Worm (Caenorhabditis elegans) whole organism, midembryonic: ENCODE results near the gene T04H1.12.

Source experiments
- T22C8.4 ChIP-seq: fragments of 200-800 bp; sonication (Bioruptor generic); IDR thresholded peaks from 2 replicates; pipeline ENCODE4 v1.3.6; 2022; ENCODE audit warnings: missing genetic modification characterization, missing compliant biosample characterization
- cog-1 ChIP-seq: sonication (generic microtip); optimal IDR thresholded peaks from 2 replicates; lab custom pipeline; 2016; ENCODE audit warnings: missing genetic modification characterization, missing compliant biosample characterization
- flt-1 ChIP-seq: fragments of 200-800 bp; sonication (Bioruptor generic); IDR thresholded peaks from 2 replicates; pipeline ENCODE4 v1.3.6; 2022; ENCODE audit warnings: missing genetic modification characterization, missing compliant biosample characterization
- klf-2 ChIP-seq: fragments of 200-800 bp; sonication (Bioruptor generic); conservative IDR thresholded peaks from 2 replicates; pipeline ENCODE4 v1.3.6; 2022; ENCODE audit warnings: missing genetic modification reagents, missing genetic modification characterization, missing compliant biosample characterization
- med-1 ChIP-seq: sonication (generic microtip); optimal IDR thresholded peaks from 2 replicates; lab custom pipeline; 2017; ENCODE audit warnings: missing genetic modification characterization, mild to moderate bottlenecking, missing compliant biosample characterization, antibody characterized with exemption, missing genetic modification reagents; ENCODE audit not compliant: insufficient read depth
- ref-1 ChIP-seq: fragments of 200-800 bp; sonication (Bioruptor generic); conservative IDR thresholded peaks from 2 replicates; pipeline ENCODE4 v1.3.6; 2022; ENCODE audit warnings: missing genetic modification reagents, missing genetic modification characterization, missing compliant biosample characterization
- tab-1 ChIP-seq: fragments of 200-800 bp; sonication (Bioruptor generic); IDR thresholded peaks from 2 replicates; pipeline ENCODE4 v1.3.6; 2022; ENCODE audit warnings: missing genetic modification characterization, missing compliant biosample characterization
- ztf-23 ChIP-seq: fragments of 200-800 bp; sonication (Bioruptor generic); IDR thresholded peaks from 2 replicates; pipeline ENCODE4 v1.3.6; 2022; ENCODE audit warnings: missing genetic modification reagents, missing genetic modification characterization, missing compliant biosample characterization
- ztf-29 ChIP-seq: fragments of 200-800 bp; sonication (Bioruptor generic); IDR thresholded peaks from 2 replicates; pipeline ENCODE4 v1.3.6; 2022; ENCODE audit warnings: missing genetic modification reagents, missing genetic modification characterization, missing compliant biosample characterization

T04H1.12 gene

DNA sequence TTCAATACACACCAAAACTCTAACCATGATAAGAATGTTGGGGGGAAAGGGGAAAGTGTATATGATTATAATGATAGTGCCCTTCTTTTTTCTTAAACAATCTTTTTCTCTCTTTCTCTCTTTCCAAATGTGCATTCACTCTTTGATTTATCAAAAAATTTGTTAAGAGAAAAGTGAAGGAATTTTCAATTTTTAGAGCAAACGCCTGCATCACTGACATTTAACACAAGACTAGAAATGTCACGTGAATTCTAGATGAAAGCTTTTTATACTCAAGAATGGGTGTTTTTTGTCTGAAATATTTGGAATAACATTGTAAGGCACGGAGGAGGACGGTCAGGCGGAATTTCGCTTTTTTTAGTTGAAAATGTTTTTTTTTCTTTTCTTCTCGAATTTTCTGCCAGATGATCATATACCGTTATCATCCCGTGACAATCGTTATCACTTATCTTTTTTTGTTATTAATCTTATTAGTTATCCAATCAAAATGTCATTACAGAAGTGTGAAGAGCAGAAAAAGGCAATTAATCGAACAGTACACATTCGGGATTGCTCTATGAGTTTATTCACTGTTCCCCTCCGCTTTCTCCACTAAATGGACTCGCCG lies 46.6 kb downstream of the T04H1.12 start, which contains the start of the genes frm-7 and F55C5.17:
frm-7 (plus strand) TSS at position 500 of the 607 bp plus-strand sequence.
F55C5.17 (plus strand) TSS at position 557 of the 607 bp plus-strand sequence.
- TF ChIP-seq flt-1 (GFP tag; lab: Robert Waterston, UW) (no peak), ztf-23 (GFP tag; lab: Robert Waterston, UW) (no peak), cog-1 (tag; lab: Kevin White, UChicago) (no peak), ztf-29 (GFP tag; lab: Robert Waterston, UW) (no peak), klf-2 (GFP tag; lab: Robert Waterston, UW) (no peak), T22C8.4 (GFP tag; lab: Robert Waterston, UW) (no peak)

DNA sequence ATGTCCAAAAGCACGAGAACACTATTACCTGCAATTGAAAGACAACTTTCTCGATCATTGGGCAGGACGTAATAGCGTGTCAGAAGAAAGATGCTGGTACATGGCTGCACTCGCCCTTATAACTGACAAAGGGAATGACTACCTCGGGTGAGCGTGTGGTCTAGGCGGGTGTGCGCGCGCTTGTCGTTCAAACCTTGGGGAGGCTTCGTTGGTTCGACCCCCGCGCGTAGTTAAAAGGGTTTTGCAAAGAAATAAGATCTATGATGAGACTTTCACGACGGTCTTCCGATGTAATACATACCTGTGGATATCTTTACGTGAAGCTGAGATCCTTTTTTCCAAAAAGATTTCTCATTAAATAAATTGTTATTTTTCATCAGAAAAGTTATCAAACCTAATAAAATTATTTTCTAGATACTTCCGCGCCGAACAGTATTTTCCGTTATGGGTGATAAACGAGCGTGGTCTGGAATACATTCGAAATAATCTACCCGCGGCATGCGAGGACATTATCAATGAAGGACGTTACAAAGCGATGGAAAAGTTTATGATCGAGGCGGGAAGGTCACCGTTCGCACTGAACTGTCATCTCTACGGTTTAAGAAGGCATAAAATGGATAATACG lies 48.1 kb downstream of the T04H1.12 start:
- TF ChIP-seq ref-1 (GFP tag; lab: Robert Waterston, UW) (peak; percentile 100), klf-2 (GFP tag; lab: Robert Waterston, UW) (peak; percentile 100), med-1 (GFP tag; lab: Kevin White, UChicago) (peak; percentile 94), T22C8.4 (GFP tag; lab: Robert Waterston, UW) (peak; percentile 100), ztf-29 (GFP tag; lab: Robert Waterston, UW) (peak; percentile 100), cog-1 (tag; lab: Kevin White, UChicago) (peak; percentile 100), tab-1 (peak; percentile 100), ztf-23 (GFP tag; lab: Robert Waterston, UW) (peak; percentile 99), flt-1 (GFP tag; lab: Robert Waterston, UW) (peak; percentile 100)

DNA sequence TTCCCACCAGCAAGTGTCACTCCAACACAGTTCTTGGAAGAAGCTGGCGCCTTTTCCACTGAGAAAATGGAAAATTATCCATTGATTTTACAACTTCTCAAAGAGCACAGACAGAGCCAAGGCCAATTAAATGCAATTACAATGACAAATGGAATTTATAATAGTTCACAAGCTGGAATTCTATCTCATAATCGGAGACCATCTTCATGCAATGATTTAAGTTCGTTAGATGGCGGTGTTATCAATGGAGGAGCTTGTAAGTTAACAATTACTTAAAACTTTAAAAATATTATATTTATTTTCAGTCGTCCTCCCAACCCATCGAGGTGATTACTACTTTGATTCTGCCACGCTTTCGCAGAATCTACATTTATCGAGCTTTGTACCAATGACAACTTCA lies 50.2 kb downstream of the T04H1.12 start:
- TF ChIP-seq flt-1 (GFP tag; lab: Robert Waterston, UW), result no peak
- TF ChIP-seq T22C8.4 (GFP tag; lab: Robert Waterston, UW), result no peak
- TF ChIP-seq ztf-23 (GFP tag; lab: Robert Waterston, UW), result no peak
- TF ChIP-seq cog-1 (tag; lab: Kevin White, UChicago), result no peak
